Worm (Caenorhabditis elegans) whole organism, late embryonic: ENCODE results near the gene F16F9.1.

Experiments
- C08G9.2 ChIP-seq: sonication (generic microtip); optimal IDR thresholded peaks from 2 replicates; lab custom pipeline; 2016; ENCODE audit warnings: mild to moderate bottlenecking, missing genetic modification characterization, moderate library complexity, missing compliant biosample characterization
- ceh-9 ChIP-seq: sonication (generic microtip); optimal IDR thresholded peaks from 2 replicates; lab custom pipeline; 2016; ENCODE audit warnings: mild to moderate bottlenecking, missing genetic modification characterization, inconsistent platforms, missing compliant biosample characterization
- elt-2 ChIP-seq: sonication (generic microtip); optimal IDR thresholded peaks from 2 replicates; lab custom pipeline; 2016; ENCODE audit warnings: missing genetic modification reagents, missing genetic modification characterization, missing compliant biosample characterization
- ets-4 ChIP-seq: sonication (generic microtip); optimal IDR thresholded peaks from 2 replicates; lab custom pipeline; 2016; ENCODE audit warnings: missing genetic modification characterization, missing compliant biosample characterization
- lim-6 ChIP-seq: sonication (generic microtip); optimal IDR thresholded peaks from 2 replicates; lab custom pipeline; 2016; ENCODE audit warnings: missing genetic modification characterization, missing compliant biosample characterization
- odd-2 ChIP-seq: sonication (generic microtip); optimal IDR thresholded peaks from 2 replicates; lab custom pipeline; 2017; ENCODE audit warnings: antibody characterized with exemption, mild to moderate bottlenecking, missing genetic modification characterization, missing compliant biosample characterization
- pqm-1 ChIP-seq: sonication (generic microtip); optimal IDR thresholded peaks from 2 replicates; lab custom pipeline; 2016; ENCODE audit warnings: missing genetic modification characterization, missing compliant biosample characterization
- tbx-2 ChIP-seq: sonication (generic microtip); optimal IDR thresholded peaks from 2 replicates; lab custom pipeline; 2016; ENCODE audit warnings: missing genetic modification characterization, missing compliant biosample characterization

ce11 chrX:8489415-8489814 is 43.2 kb downstream of the F16F9.1 start:
- no peak for TF ChIP-seq C08G9.2 (tag; lab: Kevin White, UChicago)
- no peak for TF ChIP-seq ets-4 (tag; lab: Kevin White, UChicago)
- TF ChIP-seq ceh-9 (tag; lab: Kevin White, UChicago), result no peak
- TF ChIP-seq pqm-1 (tag; lab: Kevin White, UChicago), result no peak
- no peak for TF ChIP-seq lim-6 (tag; lab: Kevin White, UChicago)
- TF ChIP-seq tbx-2 (tag; lab: Kevin White, UChicago), result no peak
- TF ChIP-seq elt-2 (tag; lab: Kevin White, UChicago), result no peak
- no peak for TF ChIP-seq odd-2 (tag; lab: Kevin White, UChicago)
